Worm (Caenorhabditis elegans) whole organism, young adult: ENCODE results near the gene F20D6.9.

ENCODE experiments used
- B0035.1 ChIP-seq: sonication (generic microtip); optimal IDR thresholded peaks from 2 replicates; lab custom pipeline; 2016; ENCODE audit warnings: missing genetic modification characterization, mild to moderate bottlenecking, missing compliant biosample characterization, missing genotype, missing genetic modification reagents
- C06A6.2 ChIP-seq: fragments of 200-800 bp; sonication (Bioruptor generic); conservative IDR thresholded peaks from 2 replicates; pipeline ENCODE4 v1.3.6; 2022; ENCODE audit warnings: missing genetic modification characterization, missing compliant biosample characterization
- F52B5.7 ChIP-seq: sonication (generic microtip); optimal IDR thresholded peaks from 2 replicates; lab custom pipeline; 2016; ENCODE audit warnings: mild to moderate bottlenecking, missing genetic modification characterization, missing compliant biosample characterization
- F55B11.4 ChIP-seq: sonication (generic microtip); optimal IDR thresholded peaks from 2 replicates; lab custom pipeline; 2016; ENCODE audit warnings: missing compliant biosample characterization, missing genetic modification characterization, borderline replicate concordance; ENCODE audit not compliant: insufficient read depth
- F57C9.4 ChIP-seq: sonication (generic microtip); optimal IDR thresholded peaks from 2 replicates; lab custom pipeline; 2017; ENCODE audit warnings: mild to moderate bottlenecking, missing genetic modification characterization, missing compliant biosample characterization
- Y53F4B.3 ChIP-seq: fragments of 200-800 bp; sonication (Bioruptor generic); IDR thresholded peaks from 2 replicates; pipeline ENCODE4 v1.3.6; 2022; ENCODE audit warnings: missing genetic modification reagents, missing genetic modification characterization, missing compliant biosample characterization
- ZK185.1 ChIP-seq: sonication (generic microtip); optimal IDR thresholded peaks from 2 replicates; lab custom pipeline; 2016; ENCODE audit warnings: mild to moderate bottlenecking, missing genetic modification characterization, missing compliant biosample characterization; ENCODE audit not compliant: poor library complexity, severe bottlenecking
- aptf-2 ChIP-seq: fragments of 200-800 bp; sonication (Bioruptor generic); conservative IDR thresholded peaks from 2 replicates; pipeline ENCODE4 v1.3.6; 2022; ENCODE audit warnings: missing genetic modification reagents, missing genetic modification characterization, missing compliant biosample characterization
- bed-2 ChIP-seq: fragments of 200-800 bp; sonication (Bioruptor generic); IDR thresholded peaks from 2 replicates; pipeline ENCODE4 v1.3.6; 2022; ENCODE audit warnings: missing genetic modification reagents, missing genetic modification characterization, missing compliant biosample characterization
- ceh-27 ChIP-seq: fragments of 200-800 bp; sonication (Bioruptor generic); optimal IDR thresholded peaks from 2 replicates; lab custom pipeline; 2018; ENCODE audit warnings: mild to moderate bottlenecking, missing genetic modification characterization, moderate library complexity, missing compliant biosample characterization
- ceh-91 ChIP-seq: fragments of 200-800 bp; sonication (Bioruptor generic); IDR thresholded peaks from 2 replicates; pipeline ENCODE4 v1.3.6; 2022; ENCODE audit warnings: missing genetic modification reagents, missing genetic modification characterization, missing compliant biosample characterization
- die-1 ChIP-seq: sonication (generic microtip); optimal IDR thresholded peaks from 2 replicates; lab custom pipeline; 2016; ENCODE audit warnings: missing genotype, mild to moderate bottlenecking, missing genetic modification characterization, missing compliant biosample characterization
- dpff-1 ChIP-seq: sonication (generic microtip); optimal IDR thresholded peaks from 2 replicates; lab custom pipeline; 2017; ENCODE audit warnings: mild to moderate bottlenecking, missing genetic modification characterization, missing compliant biosample characterization
- dpl-1 ChIP-seq: fragments of 150-350 bp; optimal IDR thresholded peaks from 2 replicates; lab custom pipeline; 2014; ENCODE audit warnings: missing biosample characterization, missing genetic modification reagents, missing genetic modification characterization
- ets-4 ChIP-seq: fragments of 200-800 bp; sonication (Bioruptor generic); optimal IDR thresholded peaks from 2 replicates; lab custom pipeline; 2018; ENCODE audit warnings: mild to moderate bottlenecking, missing genetic modification characterization, missing compliant biosample characterization
- fkh-3 ChIP-seq: sonication (generic microtip); optimal IDR thresholded peaks from 2 replicates; lab custom pipeline; 2016; ENCODE audit warnings: mild to moderate bottlenecking, missing genetic modification characterization, missing compliant biosample characterization
- hmg-1.2 ChIP-seq: fragments of 200-800 bp; sonication (Bioruptor generic); IDR thresholded peaks from 2 replicates; pipeline ENCODE4 v1.3.6; 2022; ENCODE audit warnings: missing genetic modification reagents, missing genetic modification characterization, missing compliant biosample characterization
- hmg-20 ChIP-seq: fragments of 200-800 bp; sonication (Bioruptor generic); IDR thresholded peaks from 2 replicates; pipeline ENCODE4 v1.3.6; 2022; ENCODE audit warnings: missing genetic modification reagents, missing genetic modification characterization, missing compliant biosample characterization
- let-526 ChIP-seq: fragments of 200-800 bp; sonication (Bioruptor generic); IDR thresholded peaks from 2 replicates; pipeline ENCODE4 v1.3.6; 2022; ENCODE audit warnings: missing genetic modification reagents, missing genetic modification characterization, missing compliant biosample characterization
- lir-1 ChIP-seq: fragments of 200-800 bp; sonication (Bioruptor generic); conservative IDR thresholded peaks from 2 replicates; pipeline ENCODE4 v1.3.6; 2022; ENCODE audit warnings: missing genetic modification reagents, missing genetic modification characterization, missing compliant biosample characterization
- madf-3 ChIP-seq: fragments of 200-800 bp; sonication (Bioruptor generic); IDR thresholded peaks from 2 replicates; pipeline ENCODE4 v1.3.6; 2022; ENCODE audit warnings: missing genetic modification reagents, missing genetic modification characterization, missing compliant biosample characterization
- nfya-2 ChIP-seq: fragments of 200-800 bp; sonication (Bioruptor generic); IDR thresholded peaks from 2 replicates; pipeline ENCODE4 v1.3.6; 2022; ENCODE audit warnings: missing genetic modification reagents, missing genetic modification characterization, missing compliant biosample characterization
- nhr-179 ChIP-seq: sonication (generic microtip); optimal IDR thresholded peaks from 2 replicates; lab custom pipeline; 2016; ENCODE audit warnings: mild to moderate bottlenecking, missing genetic modification characterization, missing compliant biosample characterization
- nhr-80 ChIP-seq: sonication (generic microtip); optimal IDR thresholded peaks from 2 replicates; lab custom pipeline; 2016; ENCODE audit warnings: missing genetic modification characterization, missing compliant biosample characterization
- pha-4 ChIP-seq: fragments of 150-350 bp; sonication (generic microtip); optimal IDR thresholded peaks from 2 replicates; lab custom pipeline; 2014; ENCODE audit warnings: missing biosample characterization, missing genetic modification reagents, missing genetic modification characterization
- rec-8 ChIP-seq, 2 experiments: sonication (generic microtip); optimal IDR thresholded peaks; 2 replicates each; lab custom pipeline; 2016; ENCODE audit warnings: mild to moderate bottlenecking in 2 of 2, missing genetic modification characterization in 2 of 2, missing genetic modification reagents in 2 of 2, missing genotype in 2 of 2, missing biosample characterization in 1 of 2, missing compliant biosample characterization in 1 of 2, moderate library complexity in 1 of 2
- snpc-1.1 ChIP-seq: sonication (generic microtip); optimal IDR thresholded peaks from 2 replicates; lab custom pipeline; 2017; ENCODE audit warnings: missing genetic modification characterization, mild to moderate bottlenecking, missing compliant biosample characterization, antibody characterized with exemption, moderate library complexity, missing genotype, missing genetic modification reagents; ENCODE audit not compliant: insufficient read depth
- snpc-3.4 ChIP-seq: sonication (generic microtip); optimal IDR thresholded peaks from 2 replicates; lab custom pipeline; 2017; ENCODE audit warnings: missing genetic modification characterization, mild to moderate bottlenecking, missing compliant biosample characterization, antibody characterized with exemption, moderate library complexity, missing genotype, missing genetic modification reagents
- tbp1 ChIP-seq: fragments of 200-800 bp; sonication (Bioruptor generic); optimal IDR thresholded peaks from 2 replicates; lab custom pipeline; 2018; ENCODE audit warnings: mild to moderate bottlenecking, missing genetic modification characterization, missing compliant biosample characterization
- tlf-1 ChIP-seq: fragments of 200-800 bp; sonication (Bioruptor generic); optimal IDR thresholded peaks from 2 replicates; lab custom pipeline; 2018; ENCODE audit warnings: mild to moderate bottlenecking, missing genetic modification characterization, missing compliant biosample characterization
- ztf-28 ChIP-seq: fragments of 200-800 bp; sonication (Bioruptor generic); IDR thresholded peaks from 2 replicates; pipeline ENCODE4 v1.3.6; 2022; ENCODE audit warnings: missing genetic modification reagents, missing genetic modification characterization, missing compliant biosample characterization

Gene F20D6.9

ce11 chrV:8210527-8210926, 33.3 kb upstream of the F20D6.9 start:
- TF ChIP-seq nhr-80 (tag; lab: Kevin White, UChicago) (no peak), lir-1 (GFP tag; lab: Robert Waterston, UW) (no peak)

- TF ChIP-seq ceh-27 (GFP tag; lab: Kevin White, UChicago) (no peak), bed-2 (no peak), aptf-2 (GFP tag; lab: Robert Waterston, UW) (no peak), Y53F4B.3 (GFP tag; lab: Robert Waterston, UW) (no peak), dpff-1 (tag; lab: Kevin White, UChicago) (no peak), rec-8 (tag; optimal IDR thresholded peaks at IDR 0.05; lab: Kevin White, UChicago) (no peak), pha-4 (tag; lab: Kevin White, UChicago) (no peak), let-526 (GFP tag; lab: Robert Waterston, UW) (no peak), C06A6.2 (no peak), nfya-2 (no peak), die-1 (no peak), fkh-3 (no peak), nhr-179 (tag; lab: Kevin White, UChicago) (no peak), B0035.1 (no peak), ets-4 (no peak), dpl-1 (GFP tag; lab: Kevin White, UChicago) (no peak), ZK185.1 (tag; lab: Kevin White, UChicago) (no peak), snpc-3.4 (tag; lab: Kevin White, UChicago) (no peak), snpc-1.1 (tag; lab: Kevin White, UChicago) (no peak), F57C9.4 (no peak)
These were observed 29.7 kb upstream of the F20D6.9 start, which contains the start of gene timp-1 for ce11 chrV:8206931-8207330. timp-1 (plus strand) TSS chrV:8207235.

ce11 chrV:8203085-8203643, 25.9 kb upstream of the F20D6.9 start, which contains the start of gene cest-17:
cest-17 (plus strand) TSS chrV:8203332.
- TF ChIP-seq ceh-91 (no peak), hmg-1.2 (GFP tag; lab: Robert Waterston, UW) (peak; percentile 30; the same call in 1 of the 2 replicates)

- TF ChIP-seq ztf-28 (GFP tag; lab: Robert Waterston, UW) (no peak), F52B5.7 (tag; lab: Kevin White, UChicago) (no peak), hmg-1.2 (GFP tag; lab: Robert Waterston, UW) (peak; percentile 18; the same call in 1 of the 2 replicates)
These were observed 24.1 kb upstream of the F20D6.9 start, which contains the start of gene cri-2 for ce11 chrV:8201229-8201858. cri-2 (plus strand) TSS chrV:8201808.

- no peak for TF ChIP-seq madf-3 (GFP tag; lab: Robert Waterston, UW)
- TF ChIP-seq tbp1 (GFP tag; lab: Kevin White, UChicago): no peak
- no peak for TF ChIP-seq tlf-1 (GFP tag; lab: Kevin White, UChicago)
- no peak for TF ChIP-seq ZK185.1 (tag; lab: Kevin White, UChicago)
- TF ChIP-seq hmg-20 (GFP tag; lab: Robert Waterston, UW): no peak
- no peak for TF ChIP-seq rec-8 (tag; optimal IDR thresholded peaks at IDR 0.05; lab: Kevin White, UChicago)
- no peak for TF ChIP-seq F55B11.4 (tag; lab: Kevin White, UChicago)
- TF ChIP-seq, all 124 proteins: peak for 0
These were observed 21.7 kb upstream of the F20D6.9 start, which contains the start of gene F20D6.11 for ce11 chrV:8198994-8199393. F20D6.11 (minus strand) TSS chrV:8199094.
